Worm (Caenorhabditis elegans): ENCODE data around the gene C02F5.3.

Gene C02F5.3

DNA sequence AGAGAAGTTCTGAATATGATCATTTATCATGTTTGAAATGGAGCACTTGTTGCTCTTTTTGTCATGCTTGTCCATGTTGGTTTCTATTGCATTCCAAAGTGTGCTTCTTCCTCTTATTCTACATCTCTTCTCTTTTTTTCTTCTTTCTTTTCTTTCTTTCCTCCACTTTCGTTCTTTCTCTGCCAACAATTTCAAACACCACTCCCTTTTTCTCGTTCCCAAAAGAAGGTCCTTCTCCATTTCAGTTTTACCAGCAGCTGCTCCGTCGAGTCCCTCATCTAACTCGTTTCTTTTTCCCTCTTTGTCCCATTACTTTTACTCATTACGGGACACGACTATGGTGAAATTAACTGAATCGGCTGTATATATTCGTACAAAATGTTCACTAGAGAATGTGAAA lies 9.2 kb downstream of the C02F5.3 start, which contains the start of gene F09G8.5:
TSS of gene F09G8.5 (plus strand) at position 38 of the 400 bp plus-strand sequence.
- no peak for TF ChIP-seq hlh-11 (tag; optimal IDR thresholded peaks at IDR 0.05)
- TF ChIP-seq skn-1 (tag; optimal IDR thresholded peaks at IDR 0.05), result no peak
- no peak for TF ChIP-seq daf-16 (GFP tag; optimal IDR thresholded peaks at IDR 0.05)
- no peak for TF ChIP-seq daf-16 (tag; optimal IDR thresholded peaks at IDR 0.05)
- TF ChIP-seq nhr-42 (GFP tag; IDR thresholded peaks at IDR 0.05), result no peak
- TF ChIP-seq ceh-20 (GFP tag; IDR thresholded peaks at IDR 0.05), result no peak
- TF ChIP-seq nhr-237 (tag; optimal IDR thresholded peaks at IDR 0.05), result no peak
- no peak for TF ChIP-seq aha-1 (tag)
- TF ChIP-seq ZK337.2 (GFP tag; IDR thresholded peaks at IDR 0.05), result no peak
- no peak for TF ChIP-seq saeg-2 (GFP tag; IDR thresholded peaks at IDR 0.05)
- TF ChIP-seq tra-1 (GFP tag; IDR thresholded peaks at IDR 0.05), result no peak
- no peak for TF ChIP-seq pqm-1 (tag; optimal IDR thresholded peaks at IDR 0.05)
- no peak for TF ChIP-seq hif-1 (tag; optimal IDR thresholded peaks at IDR 0.05)
- no peak for TF ChIP-seq pha-4 (GFP tag; IDR thresholded peaks at IDR 0.05)
- no peak for TF ChIP-seq pha-4 (tag; optimal IDR thresholded peaks at IDR 0.05)
- TF ChIP-seq cey-2 (tag; optimal IDR thresholded peaks at IDR 0.05; ENCODE audit: borderline replicate concordance, insufficient read depth), result no peak
- no peak for TF ChIP-seq madf-5 (GFP tag; IDR thresholded peaks at IDR 0.05)
- no peak for TF ChIP-seq nhr-6 (tag; optimal IDR thresholded peaks at IDR 0.05)
- no peak for TF ChIP-seq php-3 (GFP tag; IDR thresholded peaks at IDR 0.05)
- TF ChIP-seq F26F4.8 (GFP tag; conservative IDR thresholded peaks at IDR 0.05), result no peak
- TF ChIP-seq nhr-11 (tag; optimal IDR thresholded peaks at IDR 0.05), result no peak

- no peak for TF ChIP-seq dpl-1 (GFP tag; optimal IDR thresholded peaks at IDR 0.05)
Observed at ce11 chrIII:8258045-8258444, 12.4 kb downstream of the C02F5.3 start, which contains the start of gene ncr-2. TSS of gene ncr-2 (plus strand) at chrIII:8258345.

ce11 chrIII:8262599-8262998 lies 16.9 kb downstream of the C02F5.3 start:
- TF ChIP-seq egl-43 (GFP tag; IDR thresholded peaks at IDR 0.05), result 0 out of 2 replicates have a peak, but pooled peaks have one; percentile 17
- TF ChIP-seq mes-2 (tag; optimal IDR thresholded peaks at IDR 0.05; ENCODE audit: poor library complexity, severe bottlenecking), result peak; percentile 10
- no peak for TF ChIP-seq mdl-1 (tag; optimal IDR thresholded peaks at IDR 0.05)
- peak; percentile 98 for TF ChIP-seq set-16 (GFP tag; IDR thresholded peaks at IDR 0.05)
- TF ChIP-seq lin-38 (GFP tag; IDR thresholded peaks at IDR 0.05), result 0 out of 2 replicates have a peak, but pooled peaks have one; percentile 15
- no peak for TF ChIP-seq daf-12 (tag; optimal IDR thresholded peaks at IDR 0.05)
- peak; percentile 51 for TF ChIP-seq sdz-12 (GFP tag; optimal IDR thresholded peaks at IDR 0.05)
- no peak for TF ChIP-seq hlh-11 (tag; optimal IDR thresholded peaks at IDR 0.05)
- no peak for TF ChIP-seq lin-15B (tag; optimal IDR thresholded peaks at IDR 0.05)
- TF ChIP-seq R02D3.7 (tag; optimal IDR thresholded peaks at IDR 0.05), result no peak
- TF ChIP-seq T20F7.1 (GFP tag; optimal IDR thresholded peaks at IDR 0.05), result no peak

DNA sequence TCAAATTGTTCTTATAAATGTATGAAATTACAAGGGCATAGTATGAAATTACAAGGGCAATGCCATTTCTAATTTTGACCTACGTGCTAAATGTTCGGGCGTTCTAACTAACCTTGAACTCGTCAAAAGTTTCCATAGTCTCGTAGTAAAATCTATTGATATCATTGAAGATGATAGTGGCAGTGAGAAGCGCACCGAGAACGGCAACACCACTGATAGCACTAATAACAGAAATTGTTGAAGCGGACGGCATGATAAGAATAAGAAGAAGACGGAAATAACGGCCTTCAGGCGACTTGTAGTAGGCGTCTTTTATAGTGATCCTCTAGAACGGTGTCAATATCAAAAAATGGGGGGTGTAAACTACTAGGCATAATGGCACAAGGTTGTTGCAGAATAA lies 17.7 kb downstream of the C02F5.3 start, which contains the start of gene col-91:
TSS of gene col-91 (minus strand) at position 288 of the 400 bp plus-strand sequence.
- TF ChIP-seq sdz-12 (GFP tag; optimal IDR thresholded peaks at IDR 0.05), result no peak
- TF ChIP-seq nhr-28 (tag; optimal IDR thresholded peaks at IDR 0.05), result peak; percentile 37
- TF ChIP-seq D1046.2 (GFP tag; IDR thresholded peaks at IDR 0.05), result no peak
- peak in 1 of 2 experiments; percentile 23 for TF ChIP-seq unc-62 (GFP tag; optimal IDR thresholded peaks at IDR 0.05 in 1 of 2)
- no peak for TF ChIP-seq unc-62 (tag; optimal IDR thresholded peaks at IDR 0.05)
- no peak for TF ChIP-seq lin-15B (tag; optimal IDR thresholded peaks at IDR 0.05)
- TF ChIP-seq F44E2.7 (GFP tag; IDR thresholded peaks at IDR 0.05), result no peak
- TF ChIP-seq nhr-42 (GFP tag; IDR thresholded peaks at IDR 0.05), result no peak
- no peak for TF ChIP-seq T20F7.1 (GFP tag; optimal IDR thresholded peaks at IDR 0.05)
- TF ChIP-seq nhr-102 (tag; optimal IDR thresholded peaks at IDR 0.05), result no peak
- no peak for TF ChIP-seq ceh-28 (tag; optimal IDR thresholded peaks at IDR 0.05)
- TF ChIP-seq ceh-32 (tag; optimal IDR thresholded peaks at IDR 0.05; ENCODE audit: poor library complexity), result no peak
- no peak for TF ChIP-seq ama-1 (optimal IDR thresholded peaks at IDR 0.05)
- TF ChIP-seq R02D3.7 (tag; optimal IDR thresholded peaks at IDR 0.05), result no peak
- TF ChIP-seq ceh-20 (GFP tag; IDR thresholded peaks at IDR 0.05), result no peak
- TF ChIP-seq Y75B8A.6 (GFP tag; IDR thresholded peaks at IDR 0.05), result no peak
- no peak for TF ChIP-seq madf-9 (GFP tag; conservative IDR thresholded peaks at IDR 0.05)
- TF ChIP-seq mes-2 (tag; optimal IDR thresholded peaks at IDR 0.05; ENCODE audit: poor library complexity, severe bottlenecking), result no peak
- no peak for TF ChIP-seq nhr-6 (tag; optimal IDR thresholded peaks at IDR 0.05)

Measured in whole organism, L4 larva.